Fruit fly (Drosophila melanogaster): Measurements from ENCODE around the gene Lint-1.
A peak's percentile ranks its signal among the peaks of the same experiment; 100 is the strongest.

Gene Lint-1

dm6 chrX:11149201-11149600, at the start of gene Lint-1 (continued):
- TF ChIP-seq tll (GFP tag; optimal IDR thresholded peaks at IDR 0.05) (no peak), vvl (GFP tag; IDR thresholded peaks at IDR 0.05) (peak; percentile 42; the same call in 1 of the 2 replicates), tx (GFP tag; optimal IDR thresholded peaks at IDR 0.05) (no peak), lab (GFP tag; optimal IDR thresholded peaks at IDR 0.05) (peak; percentile 20), grn (GFP tag; optimal IDR thresholded peaks at IDR 0.05) (no peak), inv (GFP tag; IDR thresholded peaks at IDR 0.05; ENCODE audit: partially characterized antibody) (no peak), Opbp (GFP tag; IDR thresholded peaks at IDR 0.05; ENCODE audit: partially characterized antibody) (no peak), CG6654 (GFP tag; optimal IDR thresholded peaks at IDR 0.05) (no peak), CG30403 (GFP tag; optimal IDR thresholded peaks at IDR 0.05) (peak; percentile 35), Neu2 (GFP tag; optimal IDR thresholded peaks at IDR 0.05; ENCODE audit: borderline replicate concordance) (no peak), HmgZ (tag; optimal IDR thresholded peaks at IDR 0.05) (no peak), C15 (GFP tag; IDR thresholded peaks at IDR 0.05) (no peak), CG1832 (GFP tag; optimal IDR thresholded peaks at IDR 0.05) (no peak), cg (GFP tag; optimal IDR thresholded peaks at IDR 0.05) (no peak), CG2129 (GFP tag; IDR thresholded peaks at IDR 0.05; ENCODE audit: partially characterized antibody) (no peak), CG12299 (tag; optimal IDR thresholded peaks at IDR 0.05) (no peak), Xbp1 (GFP tag; optimal IDR thresholded peaks at IDR 0.05) (peak; percentile 49), BEAF-32 (GFP tag; optimal IDR thresholded peaks at IDR 0.05) (peak; percentile 37), nau (GFP tag; optimal IDR thresholded peaks at IDR 0.05) (no peak), ham (GFP tag; IDR thresholded peaks at IDR 0.05) (no peak), row (GFP tag; IDR thresholded peaks at IDR 0.05) (peak; percentile 56), lmd (GFP tag; IDR thresholded peaks at IDR 0.05) (peak; percentile 20; the same call in 1 of the 2 replicates), Sox100B (GFP tag; optimal IDR thresholded peaks at IDR 0.05) (no peak), CG1602 (GFP tag; optimal IDR thresholded peaks at IDR 0.05) (no peak), Awh (GFP tag; IDR thresholded peaks at IDR 0.05) (no peak), CG2875 (GFP tag; optimal IDR thresholded peaks at IDR 0.05) (no peak), pum (GFP tag; optimal IDR thresholded peaks at IDR 0.05) (no peak), pb (GFP tag; optimal IDR thresholded peaks at IDR 0.05) (no peak), pan (optimal IDR thresholded peaks at IDR 0.05) (no peak), pan (GFP tag; optimal IDR thresholded peaks at IDR 0.05 in 1 of 2, IDR thresholded peaks at IDR 0.05 in 1 of 2) (peak in 1 of 2 experiments; percentile 45), Ssrp (tag; optimal IDR thresholded peaks at IDR 0.05) (no peak), chn (GFP tag; optimal IDR thresholded peaks at IDR 0.05) (no peak), hb (GFP tag; IDR thresholded peaks at IDR 0.05; ENCODE audit: partially characterized antibody) (no peak), Lpt (GFP tag; optimal IDR thresholded peaks at IDR 0.05) (no peak), h (optimal IDR thresholded peaks at IDR 0.05) (no peak), YL-1 (GFP tag; optimal IDR thresholded peaks at IDR 0.05) (peak; percentile 33), CG2889 (GFP tag; IDR thresholded peaks at IDR 0.05) (no peak), CG18476 (GFP tag; optimal IDR thresholded peaks at IDR 0.05) (no peak), tin (GFP tag; optimal IDR thresholded peaks at IDR 0.05) (no peak), CG17361 (GFP tag; IDR thresholded peaks at IDR 0.05) (no peak), CG2712 (tag; optimal IDR thresholded peaks at IDR 0.05) (peak; percentile 7), ind (GFP tag; optimal IDR thresholded peaks at IDR 0.05) (peak; percentile 10), CG15073 (GFP tag; optimal IDR thresholded peaks at IDR 0.05) (no peak), sima (GFP tag; optimal IDR thresholded peaks at IDR 0.05) (no peak), kay (GFP tag; optimal IDR thresholded peaks at IDR 0.05) (no peak), danr (GFP tag; IDR thresholded peaks at IDR 0.05) (no peak), Sox102F (GFP tag; optimal IDR thresholded peaks at IDR 0.05) (peak; percentile 17), CG7987 (GFP tag; optimal IDR thresholded peaks at IDR 0.05) (no peak), CG7745 (tag; optimal IDR thresholded peaks at IDR 0.05) (no peak), Drgx (GFP tag; IDR thresholded peaks at IDR 0.05) (no peak), oc (tag; optimal IDR thresholded peaks at IDR 0.05) (no peak), CG8765 (GFP tag; IDR thresholded peaks at IDR 0.05) (no peak)

Data from whole organism, embryonic.